Worm (Caenorhabditis elegans): ENCODE results near the gene srsx-34.

The srsx-34 gene

DNA sequence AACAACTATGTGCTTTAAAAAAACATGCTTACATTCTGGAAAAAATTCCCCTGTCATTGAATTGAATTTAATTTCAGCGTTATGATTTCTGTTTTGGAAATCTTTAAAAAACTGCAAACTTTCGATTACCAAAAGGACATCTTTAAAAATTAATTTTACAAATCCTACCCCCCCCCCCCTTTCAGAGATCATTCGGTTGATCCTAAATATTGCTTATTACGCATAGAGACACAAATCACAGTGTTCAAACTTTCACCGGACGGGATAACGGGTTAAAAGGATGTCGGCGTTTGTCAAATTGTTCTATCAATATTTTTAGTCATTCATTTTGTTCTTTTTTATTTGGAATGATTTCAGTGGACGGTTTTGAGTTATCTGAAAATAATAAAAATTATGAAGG, 2.5 kb upstream of the srsx-34 start, which contains the start of gene C25E10.4:
Gene C25E10.4 (plus strand): TSS at position 301 of the 400 bp plus-strand sequence.
- TF ChIP-seq hlh-8 (tag; optimal IDR thresholded peaks at IDR 0.05), result no peak
- TF ChIP-seq sox-4 (tag; optimal IDR thresholded peaks at IDR 0.05), result no peak
- no peak for TF ChIP-seq lim-6 (tag; optimal IDR thresholded peaks at IDR 0.05)
- no peak for TF ChIP-seq ztf-16 (tag; optimal IDR thresholded peaks at IDR 0.05)
- TF ChIP-seq madf-2 (tag; optimal IDR thresholded peaks at IDR 0.05), result no peak
- no peak for TF ChIP-seq syd-9 (tag; optimal IDR thresholded peaks at IDR 0.05)
- no peak for TF ChIP-seq ceh-14 (tag; optimal IDR thresholded peaks at IDR 0.05)
- TF ChIP-seq dmd-4 (tag; optimal IDR thresholded peaks at IDR 0.05; ENCODE audit: borderline replicate concordance), result no peak
- no peak for TF ChIP-seq pha-4 (tag; optimal IDR thresholded peaks at IDR 0.05)
- TF ChIP-seq fkh-6 (tag; optimal IDR thresholded peaks at IDR 0.05), result no peak
- TF ChIP-seq pqm-1 (tag; optimal IDR thresholded peaks at IDR 0.05), result no peak
- TF ChIP-seq ceh-18 (tag; optimal IDR thresholded peaks at IDR 0.05), result no peak
- TF ChIP-seq unc-86 (tag; optimal IDR thresholded peaks at IDR 0.05), result no peak
- TF ChIP-seq K02D7.2 (tag; optimal IDR thresholded peaks at IDR 0.05), result no peak
- no peak for TF ChIP-seq C08G9.2 (tag; optimal IDR thresholded peaks at IDR 0.05)
- no peak for TF ChIP-seq lin-11 (tag; optimal IDR thresholded peaks at IDR 0.05)
- no peak for TF ChIP-seq che-1 (tag; optimal IDR thresholded peaks at IDR 0.05)

DNA sequence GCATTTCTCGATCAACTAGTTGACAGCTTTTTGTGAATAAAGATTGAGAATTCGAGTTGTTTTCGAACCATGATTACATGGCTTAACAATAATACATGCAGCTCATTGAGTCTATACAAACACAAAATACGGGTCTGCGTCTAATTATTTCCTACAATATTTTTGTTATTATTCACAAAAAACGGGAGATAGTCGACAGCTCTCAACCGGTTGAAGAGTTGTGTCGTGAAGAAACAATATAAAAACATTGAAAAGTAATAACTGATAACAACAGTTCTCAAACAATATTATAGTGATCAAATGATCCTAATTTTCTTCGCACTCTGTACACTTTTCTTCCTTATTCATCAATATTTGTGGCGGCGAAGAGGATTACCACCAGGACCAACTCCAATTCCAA, 5.2 kb downstream of the srsx-34 start, which contains the start of gene cyp-33B1:
Gene cyp-33B1 (plus strand): TSS at position 301 of the 400 bp plus-strand sequence.
- no peak for TF ChIP-seq ceh-18 (tag; optimal IDR thresholded peaks at IDR 0.05)
- TF ChIP-seq ceh-30 (tag; optimal IDR thresholded peaks at IDR 0.05), result no peak
- no peak for TF ChIP-seq unc-3 (GFP tag; conservative IDR thresholded peaks at IDR 0.05)
- no peak for TF ChIP-seq unc-3 (tag; optimal IDR thresholded peaks at IDR 0.05)
- TF ChIP-seq Y22D7AL.16 (tag; optimal IDR thresholded peaks at IDR 0.05), result no peak
- TF ChIP-seq nhr-11 (tag; optimal IDR thresholded peaks at IDR 0.05), result no peak
- no peak for TF ChIP-seq gmeb-2 (tag; optimal IDR thresholded peaks at IDR 0.05)
- no peak for TF ChIP-seq nfya-1 (tag; optimal IDR thresholded peaks at IDR 0.05)
- no peak for TF ChIP-seq nhr-232 (tag; optimal IDR thresholded peaks at IDR 0.05)
- no peak for TF ChIP-seq ceh-24 (tag; optimal IDR thresholded peaks at IDR 0.05)
- no peak for TF ChIP-seq hlh-8 (tag; optimal IDR thresholded peaks at IDR 0.05)
- TF ChIP-seq hlh-6 (tag; optimal IDR thresholded peaks at IDR 0.05), result no peak
- TF ChIP-seq F13H6.1 (tag; optimal IDR thresholded peaks at IDR 0.05), result no peak
- TF ChIP-seq ceh-45 (GFP tag; IDR thresholded peaks at IDR 0.05), result no peak
- no peak for TF ChIP-seq pha-2 (tag; optimal IDR thresholded peaks at IDR 0.05)
- TF ChIP-seq madf-2 (tag; optimal IDR thresholded peaks at IDR 0.05), result no peak

DNA sequence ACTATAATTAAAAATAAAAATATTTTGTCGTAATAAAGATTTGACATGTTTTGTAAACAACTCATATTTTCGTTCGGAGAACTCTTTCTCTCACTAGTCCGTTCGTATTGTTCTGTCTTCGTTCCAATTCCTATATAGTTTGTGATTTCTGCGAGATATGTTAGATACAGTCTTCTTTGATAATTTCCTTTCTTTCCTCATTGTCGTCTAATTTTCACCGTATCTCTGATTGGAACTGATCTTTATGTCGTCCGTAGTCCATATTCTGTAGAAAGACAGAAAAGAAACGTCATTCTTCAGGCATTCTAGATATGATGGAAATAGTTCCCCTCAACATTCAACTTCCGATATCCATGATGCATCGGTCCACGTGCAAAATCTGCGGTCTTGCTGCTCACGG, 9.1 kb downstream of the srsx-34 start, which contains the start of gene nhr-30:
Gene nhr-30 (plus strand): TSS at position 301 of the 400 bp plus-strand sequence.
- TF ChIP-seq K02D7.2 (tag; optimal IDR thresholded peaks at IDR 0.05), result no peak
- no peak for TF ChIP-seq ceh-6 (GFP tag; optimal IDR thresholded peaks at IDR 0.05)

DNA sequence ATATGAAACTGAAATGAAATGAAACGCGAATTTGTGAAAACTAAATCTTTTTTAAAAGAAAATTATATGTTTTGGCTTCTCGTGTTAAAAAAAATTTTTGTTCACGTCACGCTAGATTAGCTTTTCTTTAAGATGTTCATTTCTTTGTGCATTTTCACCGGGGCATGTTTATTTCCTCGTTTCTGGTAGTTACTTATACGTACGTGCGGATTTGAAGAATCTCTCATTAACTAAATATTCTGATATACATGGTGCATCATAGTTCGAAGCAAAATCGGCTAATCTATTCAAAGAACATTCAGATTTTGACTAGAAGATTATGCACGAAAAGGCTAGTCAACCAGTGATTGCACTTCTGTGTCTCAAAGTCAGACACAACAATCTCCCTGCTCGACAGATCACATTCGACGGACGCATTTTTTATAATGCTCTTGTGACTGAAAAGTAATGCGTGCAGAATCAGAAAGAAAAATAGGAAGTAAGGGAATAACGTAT, 11.8 kb downstream of the srsx-34 start, which contains the start of gene C25E10.17:
Gene C25E10.17 (minus strand): TSS at position 51 of the 495 bp plus-strand sequence.
- TF ChIP-seq nhr-232 (tag; optimal IDR thresholded peaks at IDR 0.05), result no peak
- no peak for TF ChIP-seq pag-3 (tag; optimal IDR thresholded peaks at IDR 0.05; ENCODE audit: borderline replicate concordance)
- no peak for TF ChIP-seq ceh-6 (GFP tag; optimal IDR thresholded peaks at IDR 0.05)

DNA sequence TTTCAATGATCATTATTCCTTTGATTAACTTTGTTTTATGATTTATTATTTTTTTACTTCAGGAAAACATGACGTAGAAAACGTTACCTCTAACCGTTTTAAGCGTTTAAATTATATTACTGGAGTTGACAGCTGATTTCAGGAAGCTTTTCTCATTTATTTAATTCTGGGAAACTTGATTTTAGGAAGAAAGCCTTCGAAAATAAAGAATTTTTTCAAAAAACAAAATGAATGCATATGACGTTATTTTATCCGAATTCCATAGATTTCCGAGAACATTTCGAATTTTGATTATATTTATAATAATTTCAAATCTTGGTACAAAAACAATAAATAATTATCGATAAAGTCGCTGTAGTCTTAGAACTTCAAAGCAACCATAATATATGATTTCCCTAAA, 13.5 kb downstream of the srsx-34 start:
- no peak for TF ChIP-seq ceh-45 (GFP tag; IDR thresholded peaks at IDR 0.05)
- no peak for TF ChIP-seq hlh-13 (GFP tag; optimal IDR thresholded peaks at IDR 0.05)
- TF ChIP-seq tbx-2 (tag; optimal IDR thresholded peaks at IDR 0.05), result no peak
- no peak for TF ChIP-seq pros-1 (tag; optimal IDR thresholded peaks at IDR 0.05)
- TF ChIP-seq pat-9 (tag; optimal IDR thresholded peaks at IDR 0.05), result no peak
- TF ChIP-seq nhr-11 (tag; optimal IDR thresholded peaks at IDR 0.05), result no peak
- TF ChIP-seq ceh-18 (tag; optimal IDR thresholded peaks at IDR 0.05), result no peak
- no peak for TF ChIP-seq pha-4 (tag; optimal IDR thresholded peaks at IDR 0.05)
- no peak for TF ChIP-seq pax-1 (tag; optimal IDR thresholded peaks at IDR 0.05)

Measured in whole organism, late embryonic.